Fruit fly (Drosophila melanogaster) S2 (cell line): ENCODE results near the gene CG34456.

ENCODE experiments used
- CG8478 ChIP-seq: fragments of >200 bp; optimal IDR thresholded peaks from 2 replicates; lab custom pipeline; 2018
- CTCF ChIP-seq, 2 experiments: fragments of >200 bp; optimal IDR thresholded peaks; 2 replicates each; lab custom pipeline; 2018

DNA sequence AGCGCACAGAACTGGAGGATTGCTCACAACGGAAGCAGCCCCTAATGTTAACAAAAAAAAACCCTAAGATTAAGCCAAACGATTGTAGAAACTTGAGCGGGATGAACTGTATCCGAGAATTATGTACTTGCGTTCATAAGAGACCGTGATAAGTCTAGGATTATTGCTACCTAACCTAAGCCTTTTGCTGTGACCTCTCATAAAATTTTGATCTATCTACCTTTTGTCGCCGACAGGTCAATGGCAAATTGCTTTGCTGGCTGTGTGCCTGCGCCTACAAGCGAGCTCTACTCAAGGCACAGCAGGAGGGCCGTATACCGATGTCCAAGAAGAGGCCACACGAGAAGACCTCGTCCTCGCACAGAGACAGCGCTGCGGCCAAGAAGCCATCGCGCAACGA, 6.8 kb downstream of the CG34456 start:
- TF ChIP-seq CG8478 (lab: Kevin White, UChicago) (no peak), CTCF (optimal IDR thresholded peaks at IDR 0.05; lab: Kevin White, UChicago) (no peak)
